Worm (Caenorhabditis elegans): ENCODE data around the gene lst-5.
"Not testable (repeated sequence)": the region's sequence is repeated elsewhere in the genome, so short reads cannot be mapped to it uniquely, and the experiment has no call there.

lst-5 gene

ce11 chrII:7031137-7031697, 8.5 kb downstream of the lst-5 start (continued):
- TF ChIP-seq lin-1 (GFP tag; IDR thresholded peaks at IDR 0.05) (no peak), daf-16 (GFP tag; optimal IDR thresholded peaks at IDR 0.05) (no peak), daf-16 (tag; optimal IDR thresholded peaks at IDR 0.05) (peak; percentile 69), hlh-11 (tag; optimal IDR thresholded peaks at IDR 0.05) (peak; percentile 63), mep-1 (tag; optimal IDR thresholded peaks at IDR 0.05) (no peak), dpl-1 (GFP tag; optimal IDR thresholded peaks at IDR 0.05) (no peak), aha-1 (tag) (peak; percentile 93), ceh-20 (GFP tag; IDR thresholded peaks at IDR 0.05) (no peak), T26A8.4 (GFP tag; IDR thresholded peaks at IDR 0.05) (no peak), hlh-30 (tag; optimal IDR thresholded peaks at IDR 0.05; ENCODE audit: insufficient read depth) (peak; percentile 11), nhr-77 (tag; optimal IDR thresholded peaks at IDR 0.05) (peak; percentile 64), hif-1 (tag; optimal IDR thresholded peaks at IDR 0.05) (no peak), tra-1 (GFP tag; IDR thresholded peaks at IDR 0.05) (no peak), dmd-8 (GFP tag; IDR thresholded peaks at IDR 0.05) (no peak), unc-62 (GFP tag; optimal IDR thresholded peaks at IDR 0.05 in 1 of 2) (peak in 1 of 2 experiments; percentile 95), unc-62 (tag; optimal IDR thresholded peaks at IDR 0.05) (no peak), dve-1 (tag; optimal IDR thresholded peaks at IDR 0.05; ENCODE audit: insufficient read depth) (peak; percentile 37), rbr-2 (tag; optimal IDR thresholded peaks at IDR 0.05) (no peak), egl-27 (tag; optimal IDR thresholded peaks at IDR 0.05) (no peak), ces-1 (GFP tag; optimal IDR thresholded peaks at IDR 0.05) (no peak), R02D3.7 (tag; optimal IDR thresholded peaks at IDR 0.05) (no peak), duxl-1 (tag; optimal IDR thresholded peaks at IDR 0.05; ENCODE audit: poor library complexity) (no peak), dmd-6 (GFP tag; IDR thresholded peaks at IDR 0.05) (peak; percentile 71), ceh-62 (tag; optimal IDR thresholded peaks at IDR 0.05) (no peak), mxl-3 (GFP tag; optimal IDR thresholded peaks at IDR 0.05) (no peak), T20F7.1 (GFP tag; optimal IDR thresholded peaks at IDR 0.05) (peak; percentile 52), daf-12 (tag; optimal IDR thresholded peaks at IDR 0.05) (no peak)

ce11 chrII:7037659-7038342, 15.1 kb downstream of the lst-5 start, which contains the start of gene cin-4:
Gene cin-4, plus strand, starts transcription at chrII:7038292.
- TF ChIP-seq unc-130 (GFP tag; optimal IDR thresholded peaks at IDR 0.05) (peak; percentile 42), Y48G9A.11 (GFP tag; IDR thresholded peaks at IDR 0.05) (peak; percentile 47; the same call in 1 of the 2 replicates), lin-38 (GFP tag; IDR thresholded peaks at IDR 0.05) (peak; percentile 54), vab-7 (GFP tag; IDR thresholded peaks at IDR 0.05) (no peak), rbr-2 (tag; optimal IDR thresholded peaks at IDR 0.05) (no peak), nhr-102 (tag; optimal IDR thresholded peaks at IDR 0.05) (no peak)

ce11 chrII:7042090-7042489, 19.4 kb downstream of the lst-5 start:
- peak; percentile 91; the same call in 1 of the 2 replicates for TF ChIP-seq F44E2.7 (GFP tag; IDR thresholded peaks at IDR 0.05)
- peak; percentile 58; the same call in 1 of the 2 replicates for TF ChIP-seq lin-1 (GFP tag; IDR thresholded peaks at IDR 0.05)
- TF ChIP-seq lin-38 (GFP tag; IDR thresholded peaks at IDR 0.05), result peak; percentile 82
- TF ChIP-seq nhr-41 (GFP tag; IDR thresholded peaks at IDR 0.05), result peak; percentile 60; the same call in 1 of the 2 replicates
- TF ChIP-seq mdt-29 (GFP tag; IDR thresholded peaks at IDR 0.05), result peak; percentile 70
- TF ChIP-seq lin-29 (GFP tag; IDR thresholded peaks at IDR 0.05), result 0 out of 2 replicates have a peak, but pooled peaks have one; percentile 30
- peak; percentile 79 for TF ChIP-seq lim-7 (GFP tag; IDR thresholded peaks at IDR 0.05)
- TF ChIP-seq pha-4 (GFP tag; IDR thresholded peaks at IDR 0.05), result peak; percentile 87
- not testable (repeated sequence) for TF ChIP-seq pha-4 (tag; optimal IDR thresholded peaks at IDR 0.05)
- TF ChIP-seq tra-1 (GFP tag; IDR thresholded peaks at IDR 0.05), result peak; percentile 80
- TF ChIP-seq php-3 (GFP tag; IDR thresholded peaks at IDR 0.05), result peak; percentile 52; the same call in 1 of the 2 replicates
- peak; percentile 90 for TF ChIP-seq egl-43 (GFP tag; IDR thresholded peaks at IDR 0.05)
- TF ChIP-seq ceh-20 (GFP tag; IDR thresholded peaks at IDR 0.05), result peak; percentile 24; the same call in 1 of the 2 replicates
- peak; percentile 38 to 92; a peak in 3 of 4 replicates for TF ChIP-seq madf-5 (GFP tag; IDR thresholded peaks at IDR 0.05)
- peak; percentile 74; the same call in 1 of the 2 replicates for TF ChIP-seq D1046.2 (GFP tag; IDR thresholded peaks at IDR 0.05)
- peak; percentile 81 for TF ChIP-seq Y105C5A.15 (GFP tag; IDR thresholded peaks at IDR 0.05)
- TF ChIP-seq daf-8 (GFP tag; IDR thresholded peaks at IDR 0.05), result 0 out of 2 replicates have a peak, but pooled peaks have one; percentile 61
- peak; percentile 81 for TF ChIP-seq Y48G9A.11 (GFP tag; IDR thresholded peaks at IDR 0.05)
- TF ChIP-seq dmd-8 (GFP tag; IDR thresholded peaks at IDR 0.05), result peak; percentile 96
- peak; percentile 29; the same call in 1 of the 2 replicates for TF ChIP-seq dmd-6 (GFP tag; IDR thresholded peaks at IDR 0.05)
- TF ChIP-seq ctbp-1 (GFP tag; IDR thresholded peaks at IDR 0.05), result peak; percentile 73

Measured in whole organism, L4 larva.